Fruit fly (Drosophila melanogaster) whole organism, embryonic: ENCODE data around the gene CG3625.

Experiments used
- ATbp ChIP-seq: fragments of 200-800 bp; sonication (Bioruptor generic); optimal IDR thresholded peaks from 2 replicates; lab custom pipeline; 2017; ENCODE audit warnings: missing biosample characterization, mild to moderate bottlenecking, missing genetic modification characterization, missing genetic modification reagents
- Atf6 ChIP-seq: fragments of 200-800 bp; sonication (Bioruptor generic); IDR thresholded peaks from 2 replicates; pipeline ENCODE4 v1.3.6; 2022; ENCODE audit warnings: missing biosample characterization, missing genetic modification characterization
- CG10366 ChIP-seq: fragments of 200-800 bp; sonication (Bioruptor generic); IDR thresholded peaks from 2 replicates; pipeline ENCODE4 v1.3.6; 2022; ENCODE audit warnings: missing biosample characterization, missing genetic modification characterization
- CG10543 ChIP-seq: fragments of 200-800 bp; sonication (Bioruptor generic); optimal IDR thresholded peaks from 3 replicates; lab custom pipeline; 2017; ENCODE audit warnings: missing biosample characterization, mild to moderate bottlenecking, missing genetic modification characterization, moderate library complexity
- CG10654 ChIP-seq: fragments of 200-800 bp; sonication (Bioruptor generic); optimal IDR thresholded peaks from 2 replicates; lab custom pipeline; 2016; ENCODE audit warnings: missing biosample characterization, missing genetic modification characterization
- CG11247 ChIP-seq: fragments of 200-800 bp; sonication (Bioruptor generic); IDR thresholded peaks from 2 replicates; pipeline ENCODE4 v1.3.6; 2022; ENCODE audit warnings: missing biosample characterization, missing genetic modification characterization
- CG11456 ChIP-seq: fragments of 200-800 bp; sonication (Bioruptor generic); IDR thresholded peaks from 3 replicates; pipeline ENCODE4 v1.3.6; 2022; ENCODE audit warnings: missing biosample characterization, missing genetic modification characterization
- CG11695 ChIP-seq: fragments of 200-800 bp; sonication (Bioruptor generic); IDR thresholded peaks from 3 replicates; pipeline ENCODE4 v1.3.6; 2022; ENCODE audit warnings: missing biosample characterization, missing genetic modification characterization
- CG11723 ChIP-seq: fragments of 200-800 bp; sonication (Bioruptor generic); optimal IDR thresholded peaks from 2 replicates; lab custom pipeline; 2017; ENCODE audit warnings: missing biosample characterization, mild to moderate bottlenecking, missing genetic modification characterization
- CG18011 ChIP-seq: fragments of 200-800 bp; sonication (Bioruptor generic); optimal IDR thresholded peaks from 2 replicates; lab custom pipeline; 2017; ENCODE audit warnings: missing biosample characterization, missing genetic modification characterization, mild to moderate bottlenecking, moderate library complexity, missing genotype
- CG18262 ChIP-seq: fragments of 200-800 bp; optimal IDR thresholded peaks from 3 replicates; lab custom pipeline; 2019; ENCODE audit warnings: missing biosample characterization, mild to moderate bottlenecking, missing genetic modification characterization, moderate library complexity
- CG1832 ChIP-seq: fragments of 200-800 bp; sonication (Bioruptor generic); optimal IDR thresholded peaks from 2 replicates; lab custom pipeline; 2017; ENCODE audit warnings: missing biosample characterization, mild to moderate bottlenecking, missing genetic modification characterization, inconsistent platforms
- CG30403 ChIP-seq: fragments of 200-800 bp; sonication (Bioruptor generic); optimal IDR thresholded peaks from 3 replicates; lab custom pipeline; 2016; ENCODE audit warnings: missing biosample characterization, missing genetic modification characterization
- CG31388 ChIP-seq: fragments of 200-800 bp; sonication (Bioruptor generic); optimal IDR thresholded peaks from 2 replicates; lab custom pipeline; 2016; ENCODE audit warnings: missing biosample characterization, missing genetic modification characterization
- CG3726 ChIP-seq: fragments of 200-800 bp; sonication (Bioruptor generic); IDR thresholded peaks from 3 replicates; pipeline ENCODE4, ENCODE4 v1.3.6; 2022; ENCODE audit warnings: missing biosample characterization, missing genetic modification characterization
- CG7987 ChIP-seq: fragments of 200-800 bp; sonication (Bioruptor generic); optimal IDR thresholded peaks from 2 replicates; lab custom pipeline; 2018; ENCODE audit warnings: missing biosample characterization, mild to moderate bottlenecking, missing genetic modification characterization, moderate library complexity
- CG8290 ChIP-seq, 3 experiments: fragments of 200-800 bp; sonication (Bioruptor generic); optimal IDR thresholded peaks; 2 replicates each; lab custom pipeline; 2016 to 2019; ENCODE audit warnings: missing biosample characterization in 3 of 3, missing genetic modification characterization in 3 of 3, mild to moderate bottlenecking in 2 of 3, moderate library complexity in 1 of 3
- CG8944 ChIP-seq: fragments of 200-800 bp; sonication (Bioruptor generic); optimal IDR thresholded peaks from 3 replicates; lab custom pipeline; 2016; ENCODE audit warnings: missing biosample characterization, missing genetic modification characterization
- Dip2 ChIP-seq: fragments of 200-800 bp; sonication (Bioruptor generic); IDR thresholded peaks from 2 replicates; pipeline ENCODE4 v1.3.6; 2022; ENCODE audit warnings: missing biosample characterization, missing genetic modification characterization
- E2f2 ChIP-seq: fragments of 200-800 bp; sonication (Bioruptor generic); IDR thresholded peaks from 2 replicates; pipeline ENCODE4 v1.3.6; 2022; ENCODE audit warnings: missing biosample characterization, missing genetic modification characterization
- H15 ChIP-seq: fragments of 200-800 bp; sonication (Bioruptor generic); IDR thresholded peaks from 3 replicates; pipeline ENCODE4 v1.3.6; 2022; ENCODE audit warnings: missing biosample characterization, missing genetic modification characterization
- Hr78 ChIP-seq, 2 experiments: fragments of 200-800 bp in 1 of 2; fragments of >200 bp in 1 of 2; sonication (Bioruptor generic) in 1 of 2; optimal IDR thresholded peaks; 2 replicates each; lab custom pipeline; 2017 to 2019; ENCODE audit warnings: missing biosample characterization in 2 of 2, missing genetic modification characterization in 2 of 2, mild to moderate bottlenecking in 1 of 2, moderate library complexity in 1 of 2
- Hsf ChIP-seq: fragments of 200-800 bp; sonication (Bioruptor generic); optimal IDR thresholded peaks from 3 replicates; lab custom pipeline; 2016; ENCODE audit warnings: missing biosample characterization, missing genetic modification characterization
- MESR4 ChIP-seq: fragments of 200-800 bp; sonication (Bioruptor generic); optimal IDR thresholded peaks from 2 replicates; lab custom pipeline; 2018; ENCODE audit warnings: missing biosample characterization, mild to moderate bottlenecking, missing genetic modification characterization, moderate library complexity
- Mad ChIP-seq: fragments of 200-800 bp; sonication (Bioruptor generic); optimal IDR thresholded peaks from 2 replicates; lab custom pipeline; 2016; ENCODE audit warnings: missing biosample characterization, missing genetic modification characterization
- NC2β ChIP-seq: fragments of 200-800 bp; sonication (Bioruptor generic); optimal IDR thresholded peaks from 2 replicates; lab custom pipeline; 2016; ENCODE audit warnings: missing biosample characterization, missing genetic modification characterization
- NK7.1 ChIP-seq: fragments of 200-800 bp; sonication (Bioruptor generic); optimal IDR thresholded peaks from 3 replicates; lab custom pipeline; 2016; ENCODE audit warnings: missing biosample characterization, missing genetic modification characterization
- Sox100B ChIP-seq: fragments of 200-800 bp; sonication (Bioruptor generic); optimal IDR thresholded peaks from 3 replicates; lab custom pipeline; 2018; ENCODE audit warnings: missing biosample characterization, mild to moderate bottlenecking, missing genetic modification characterization
- Ssrp ChIP-seq: fragments of 200-800 bp; sonication (Bioruptor generic); optimal IDR thresholded peaks from 2 replicates; lab custom pipeline; 2018; ENCODE audit warnings: missing biosample characterization, mild to moderate bottlenecking, missing genetic modification characterization, moderate library complexity
- ac ChIP-seq: fragments of 200-800 bp; sonication (Bioruptor generic); optimal IDR thresholded peaks from 3 replicates; lab custom pipeline; 2017; ENCODE audit warnings: missing biosample characterization, mild to moderate bottlenecking, missing genetic modification characterization
- bowl ChIP-seq: fragments of 200-800 bp; sonication (Bioruptor generic); IDR thresholded peaks from 2 replicates; pipeline ENCODE4 v1.3.6; 2022; ENCODE audit warnings: missing biosample characterization, missing genetic modification characterization
- crol ChIP-seq: fragments of 200-800 bp; sonication (Bioruptor generic); IDR thresholded peaks from 2 replicates; pipeline ENCODE4 v1.3.6; 2022; ENCODE audit warnings: missing biosample characterization, missing genetic modification characterization
- dpn ChIP-seq, 2 experiments: fragments of 200-800 bp; sonication (Bioruptor generic); optimal IDR thresholded peaks; 3 replicates each; lab custom pipeline; 2016; ENCODE audit warnings: missing biosample characterization in 2 of 2, missing genetic modification characterization in 2 of 2
- gcm2 ChIP-seq: fragments of 200-800 bp; sonication (Bioruptor generic); optimal IDR thresholded peaks from 2 replicates; lab custom pipeline; 2016; ENCODE audit warnings: missing biosample characterization, missing genetic modification characterization
- jumu ChIP-seq: fragments of 200-800 bp; sonication (Bioruptor generic); optimal IDR thresholded peaks from 3 replicates; lab custom pipeline; 2016; ENCODE audit warnings: missing biosample characterization, missing genetic modification characterization
- ken ChIP-seq: fragments of 200-800 bp; sonication (Bioruptor generic); IDR thresholded peaks from 3 replicates; pipeline ENCODE4 v1.3.6; 2022; ENCODE audit warnings: missing biosample characterization, missing genetic modification characterization
- mirr ChIP-seq: fragments of 200-800 bp; sonication (Bioruptor generic); optimal IDR thresholded peaks from 3 replicates; lab custom pipeline; 2018; ENCODE audit warnings: missing biosample characterization, mild to moderate bottlenecking, missing genetic modification characterization
- pfk ChIP-seq: fragments of 200-800 bp; sonication (Bioruptor generic); optimal IDR thresholded peaks from 2 replicates; lab custom pipeline; 2018; ENCODE audit warnings: missing biosample characterization, mild to moderate bottlenecking, missing genetic modification characterization, moderate library complexity
- pzg ChIP-seq: fragments of 200-800 bp; sonication (Bioruptor generic); optimal IDR thresholded peaks from 3 replicates; lab custom pipeline; 2018; ENCODE audit warnings: missing biosample characterization, mild to moderate bottlenecking, missing genetic modification characterization, moderate library complexity
- schlank ChIP-seq: fragments of 200-800 bp; sonication (Bioruptor generic); optimal IDR thresholded peaks from 2 replicates; lab custom pipeline; 2018; ENCODE audit warnings: missing biosample characterization, mild to moderate bottlenecking, missing genetic modification characterization
- scrt ChIP-seq: fragments of 200-800 bp; sonication (Bioruptor generic); optimal IDR thresholded peaks from 2 replicates; lab custom pipeline; 2018; ENCODE audit warnings: missing biosample characterization, mild to moderate bottlenecking, missing genetic modification characterization, moderate library complexity
- sens-2 ChIP-seq: fragments of 200-800 bp; sonication (Bioruptor generic); IDR thresholded peaks from 2 replicates; pipeline ENCODE4 v1.3.6; 2022; ENCODE audit warnings: missing biosample characterization, missing genetic modification characterization
- slp2 ChIP-seq: fragments of 200-800 bp; sonication (Bioruptor generic); optimal IDR thresholded peaks from 2 replicates; lab custom pipeline; 2016; ENCODE audit warnings: missing biosample characterization, missing genetic modification characterization
- sqz ChIP-seq: fragments of 200-800 bp; sonication (Bioruptor generic); optimal IDR thresholded peaks from 3 replicates; lab custom pipeline; 2018; ENCODE audit warnings: missing biosample characterization, mild to moderate bottlenecking, missing genetic modification characterization
- tna ChIP-seq: fragments of 200-800 bp; sonication (Bioruptor generic); IDR thresholded peaks from 2 replicates; pipeline ENCODE4 v1.3.6; 2022; ENCODE audit warnings: missing biosample characterization, missing genetic modification characterization; ENCODE audit not compliant: partially characterized antibody
- tup ChIP-seq: fragments of 200-800 bp; sonication (Bioruptor generic); optimal IDR thresholded peaks from 2 replicates; lab custom pipeline; 2016; ENCODE audit warnings: missing biosample characterization, mild to moderate bottlenecking, missing genetic modification characterization, moderate library complexity
- unc-4 ChIP-seq: fragments of 200-800 bp; sonication (Bioruptor generic); IDR thresholded peaks from 2 replicates; pipeline ENCODE4 v1.3.6; 2022; ENCODE audit warnings: missing biosample characterization, missing genetic modification characterization; ENCODE audit not compliant: partially characterized antibody

Gene CG3625

DNA sequence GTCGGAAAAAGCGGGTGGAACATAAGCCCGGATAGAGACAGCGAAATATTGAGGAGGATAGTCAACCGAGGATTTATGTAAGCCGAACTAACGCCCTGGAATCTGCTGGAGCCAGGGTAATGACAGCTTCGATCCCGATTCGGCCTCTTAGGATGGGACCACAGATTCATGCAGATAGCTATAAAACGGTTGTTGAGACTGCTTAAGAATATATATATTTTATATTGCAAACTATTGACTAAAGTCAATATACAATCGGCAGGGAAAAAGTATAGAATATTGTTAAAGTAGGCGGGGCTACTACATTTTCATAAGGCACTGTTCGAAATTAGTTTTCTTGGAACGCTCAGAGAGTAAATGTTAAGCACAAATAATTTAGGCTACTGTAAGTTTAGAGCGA, 22.8 kb downstream of the CG3625 start, which contains the start of gene CG3345 (continued):
- TF ChIP-seq Dip2 (GFP tag; lab: Robert Waterston, UW) = no peak
- no peak for TF ChIP-seq ac (GFP tag; lab: Kevin White, UChicago)
- TF ChIP-seq NK7.1 = no peak
- TF ChIP-seq CG3726 = no peak
- TF ChIP-seq CG7987 (GFP tag; lab: Kevin White, UChicago) = no peak
- TF ChIP-seq CG30403 (GFP tag; lab: Kevin White, UChicago) = no peak
- TF ChIP-seq CG31388 (GFP tag; lab: Kevin White, UChicago) = no peak

DNA sequence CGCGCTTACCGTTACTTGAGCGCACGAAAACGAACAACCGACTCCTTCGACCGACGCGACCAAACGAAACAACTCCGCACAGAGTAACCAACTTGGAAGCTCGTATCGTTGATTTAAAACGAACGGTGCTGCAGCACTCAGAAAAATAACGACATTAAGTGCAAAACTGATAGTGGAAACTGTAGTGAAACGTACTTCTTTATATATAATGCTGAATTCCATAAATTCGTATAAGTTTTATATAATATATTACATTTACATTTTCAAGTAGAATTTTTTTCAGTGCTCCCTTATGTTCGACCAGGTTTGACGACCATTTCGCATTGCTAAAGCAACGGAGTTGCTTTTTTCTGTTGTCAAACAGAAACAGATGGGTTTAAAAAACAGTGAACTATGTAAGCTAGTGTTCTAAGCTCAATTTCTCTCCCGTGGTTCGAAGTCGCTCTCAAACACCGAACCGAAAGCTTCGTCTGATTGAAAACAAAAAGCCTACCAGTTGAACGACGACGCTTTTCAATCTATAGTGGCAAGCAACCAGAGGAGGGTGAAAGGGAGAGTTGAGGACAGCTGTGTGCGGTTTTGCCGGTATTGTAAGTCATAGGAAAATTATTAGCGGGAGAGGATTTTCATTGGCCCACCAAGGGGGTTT, 24.0 kb downstream of the CG3625 start, which contains the start of gene CG17075:
TSS of gene CG17075 (minus strand) at position 65 of the 649 bp plus-strand sequence.
- TF ChIP-seq tna (GFP tag; lab: Robert Waterston, UW) (no peak), NC2β (GFP tag; lab: Kevin White, UChicago) (peak; percentile 65), CG31388 (GFP tag; lab: Kevin White, UChicago) (peak; percentile 81), CG1832 (no peak), schlank (peak; percentile 87), jumu (GFP tag; lab: Kevin White, UChicago) (peak; percentile 75), H15 (peak; percentile 93), CG11247 (GFP tag; lab: Robert Waterston, UW) (peak; percentile 93), CG8944 (GFP tag; lab: Kevin White, UChicago) (peak; percentile 49), pzg (GFP tag; lab: Kevin White, UChicago) (peak; percentile 12), CG10366 (GFP tag; lab: Robert Waterston, UW) (peak; percentile 95), ken (GFP tag; lab: Robert Waterston, UW) (peak; percentile 93), CG10543 (GFP tag; lab: Kevin White, UChicago) (peak; percentile 75), CG18011 (GFP tag; lab: Kevin White, UChicago) (peak; percentile 85), CG10654 (GFP tag; lab: Kevin White, UChicago) (peak; percentile 89), dpn (GFP tag; optimal IDR thresholded peaks at IDR 0.05; lab: Kevin White, UChicago) (peak; percentile 89 to 93), MESR4 (peak; percentile 27), E2f2 (peak; percentile 79), Hsf (GFP tag; lab: Kevin White, UChicago) (peak; percentile 91), Atf6 (peak; percentile 97), scrt (GFP tag; lab: Kevin White, UChicago) (peak; percentile 92), slp2 (peak; percentile 56), CG11456 (GFP tag; lab: Robert Waterston, UW) (peak; percentile 97), mirr (GFP tag; lab: Kevin White, UChicago) (peak; percentile 19), unc-4 (GFP tag; lab: Robert Waterston, UW) (no peak), pfk (GFP tag; lab: Kevin White, UChicago) (no peak), tup (GFP tag; lab: Kevin White, UChicago) (peak; percentile 86), CG8290 (GFP tag; optimal IDR thresholded peaks at IDR 0.05; lab: Kevin White, UChicago) (peak; percentile 93), CG8290 (tag; optimal IDR thresholded peaks at IDR 0.05; lab: Kevin White, UChicago) (peak in 1 of 2 experiments; percentile 68), Hr78 (GFP tag; optimal IDR thresholded peaks at IDR 0.05; lab: Kevin White, UChicago) (no peak), Mad (GFP tag; lab: Kevin White, UChicago) (peak; percentile 81), CG11695 (peak; percentile 96), Sox100B (GFP tag; lab: Kevin White, UChicago) (peak; percentile 92), CG11723 (peak; percentile 83), crol (GFP tag; lab: Robert Waterston, UW) (0 out of 2 replicates have a peak, but pooled peaks have one; percentile 24), CG18262 (peak; percentile 89), sqz (GFP tag; lab: Kevin White, UChicago) (peak; percentile 86), ATbp (GFP tag; lab: Kevin White, UChicago) (peak; percentile 96), sens-2 (GFP tag; lab: Robert Waterston, UW) (peak; percentile 82), gcm2 (peak; percentile 74), Ssrp (tag; lab: Kevin White, UChicago) (peak; percentile 90), bowl (GFP tag; lab: Robert Waterston, UW) (peak; percentile 88)
